Worm (Caenorhabditis elegans): Measurements from ENCODE around the gene dpy-27.
"Not testable (repeated sequence)": the region's sequence is repeated elsewhere in the genome, so short reads cannot be mapped to it uniquely, and the experiment has no call there.

DNA sequence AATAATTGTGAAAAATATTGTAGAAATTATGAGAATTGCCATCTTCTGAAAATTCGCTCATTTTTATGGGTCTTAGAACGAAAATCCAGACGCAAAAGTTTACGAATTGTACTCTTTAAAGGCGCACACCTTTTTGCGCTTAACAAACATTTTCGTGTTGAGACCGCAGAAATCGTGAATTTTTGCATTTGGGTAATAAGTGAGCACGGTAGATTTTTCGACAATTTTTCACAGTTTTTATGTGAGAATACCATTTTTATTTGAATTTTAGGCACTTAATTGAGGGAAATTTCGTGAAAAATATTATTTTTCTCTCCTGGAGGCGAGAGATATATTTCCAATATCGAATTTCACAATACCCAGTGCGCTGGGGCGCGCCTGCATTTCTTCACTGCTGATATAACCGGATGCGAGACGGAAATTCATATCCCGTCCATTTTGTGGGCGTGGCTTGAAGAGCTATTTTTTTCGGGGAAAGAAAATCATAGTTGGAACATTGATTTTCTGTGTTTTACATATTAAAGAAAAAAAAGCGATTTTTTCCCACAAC, 32.6 kb upstream of the dpy-27 start, which contains the start of gene cyp-25A4:
- not testable (repeated sequence) for TF ChIP-seq ets-4 (tag; optimal IDR thresholded peaks at IDR 0.05); fkh-10 (GFP tag; optimal IDR thresholded peaks at IDR 0.05); sox-4 (tag; optimal IDR thresholded peaks at IDR 0.05); pha-4 (tag; optimal IDR thresholded peaks at IDR 0.05); ama-1 (optimal IDR thresholded peaks at IDR 0.05); fax-1 (tag; optimal IDR thresholded peaks at IDR 0.05); unc-3 (GFP tag; conservative IDR thresholded peaks at IDR 0.05); unc-3 (tag; optimal IDR thresholded peaks at IDR 0.05); pha-2 (tag; optimal IDR thresholded peaks at IDR 0.05); lim-6 (tag; optimal IDR thresholded peaks at IDR 0.05); F13H6.1 (tag; optimal IDR thresholded peaks at IDR 0.05); pqm-1 (tag; optimal IDR thresholded peaks at IDR 0.05); sdc-2 (tag; optimal IDR thresholded peaks at IDR 0.05); pat-9 (tag; optimal IDR thresholded peaks at IDR 0.05); ceh-22 (tag; optimal IDR thresholded peaks at IDR 0.05)
